Fruit fly (Drosophila melanogaster) whole organism, embryonic: ENCODE results near the gene CG17107.
A peak's percentile ranks its signal among the peaks of the same experiment; 100 is the strongest.

Experiments
- ATbp ChIP-seq: fragments of 200-800 bp; sonication (Bioruptor generic); optimal IDR thresholded peaks from 2 replicates; lab custom pipeline; 2017; ENCODE audit warnings: missing biosample characterization, mild to moderate bottlenecking, missing genetic modification characterization, missing genetic modification reagents
- Ada2b ChIP-seq: fragments of 200-800 bp; sonication (Bioruptor generic); IDR thresholded peaks from 2 replicates; pipeline ENCODE4 v1.3.6; 2022; ENCODE audit warnings: missing biosample characterization, missing genetic modification characterization
- Aef1 ChIP-seq: fragments of 200-800 bp; sonication (Bioruptor generic); IDR thresholded peaks from 3 replicates; pipeline ENCODE4 v1.3.6; 2022; ENCODE audit warnings: missing biosample characterization, missing genetic modification characterization
- Atf-2 ChIP-seq: fragments of 200-800 bp; sonication (Bioruptor generic); optimal IDR thresholded peaks from 2 replicates; lab custom pipeline; 2016; ENCODE audit warnings: missing biosample characterization, missing genetic modification characterization
- Atf6 ChIP-seq: fragments of 200-800 bp; sonication (Bioruptor generic); IDR thresholded peaks from 2 replicates; pipeline ENCODE4 v1.3.6; 2022; ENCODE audit warnings: missing biosample characterization, missing genetic modification characterization
- BtbVII ChIP-seq: fragments of 200-800 bp; sonication (Bioruptor generic); optimal IDR thresholded peaks from 3 replicates; lab custom pipeline; 2017; ENCODE audit warnings: missing biosample characterization, mild to moderate bottlenecking, missing genetic modification characterization
- CG10654 ChIP-seq: fragments of 200-800 bp; sonication (Bioruptor generic); optimal IDR thresholded peaks from 2 replicates; lab custom pipeline; 2016; ENCODE audit warnings: missing biosample characterization, missing genetic modification characterization
- CG11247 ChIP-seq: fragments of 200-800 bp; sonication (Bioruptor generic); IDR thresholded peaks from 2 replicates; pipeline ENCODE4 v1.3.6; 2022; ENCODE audit warnings: missing biosample characterization, missing genetic modification characterization
- CG11398 ChIP-seq: fragments of 200-800 bp; sonication (Bioruptor generic); optimal IDR thresholded peaks from 2 replicates; lab custom pipeline; 2016; ENCODE audit warnings: missing biosample characterization, missing genetic modification characterization
- CG11456 ChIP-seq: fragments of 200-800 bp; sonication (Bioruptor generic); IDR thresholded peaks from 3 replicates; pipeline ENCODE4 v1.3.6; 2022; ENCODE audit warnings: missing biosample characterization, missing genetic modification characterization
- CG12659 ChIP-seq: fragments of 200-800 bp; sonication (Bioruptor generic); optimal IDR thresholded peaks from 3 replicates; lab custom pipeline; 2017; ENCODE audit warnings: mild to moderate bottlenecking, missing biosample characterization, missing genetic modification reagents, missing genetic modification characterization
- CG12769 ChIP-seq: fragments of 200-800 bp; sonication (Bioruptor generic); optimal IDR thresholded peaks from 2 replicates; lab custom pipeline; 2019; ENCODE audit warnings: missing biosample characterization, mild to moderate bottlenecking, missing genetic modification characterization, moderate library complexity
- CG13296 ChIP-seq: fragments of 200-800 bp; sonication (Bioruptor generic); optimal IDR thresholded peaks from 3 replicates; lab custom pipeline; 2018; ENCODE audit warnings: missing biosample characterization, mild to moderate bottlenecking, missing genetic modification characterization
- CG15269 ChIP-seq: fragments of 200-800 bp; sonication (Bioruptor generic); optimal IDR thresholded peaks from 2 replicates; lab custom pipeline; 2018; ENCODE audit warnings: missing biosample characterization, mild to moderate bottlenecking, missing genetic modification characterization, moderate library complexity
- CG1832 ChIP-seq: fragments of 200-800 bp; sonication (Bioruptor generic); optimal IDR thresholded peaks from 2 replicates; lab custom pipeline; 2017; ENCODE audit warnings: missing biosample characterization, mild to moderate bottlenecking, missing genetic modification characterization, inconsistent platforms
- CG2116 ChIP-seq: fragments of 200-800 bp; sonication (Bioruptor generic); optimal IDR thresholded peaks from 3 replicates; lab custom pipeline; 2018; ENCODE audit warnings: missing biosample characterization, mild to moderate bottlenecking, missing genetic modification characterization
- CG30403 ChIP-seq: fragments of 200-800 bp; sonication (Bioruptor generic); optimal IDR thresholded peaks from 3 replicates; lab custom pipeline; 2016; ENCODE audit warnings: missing biosample characterization, missing genetic modification characterization
- CG32772 ChIP-seq: fragments of 200-800 bp; sonication (Bioruptor generic); IDR thresholded peaks from 2 replicates; pipeline ENCODE4 v1.3.6; 2022; ENCODE audit warnings: missing biosample characterization, missing genetic modification characterization
- CG42726 ChIP-seq: fragments of 200-800 bp; sonication (Bioruptor generic); IDR thresholded peaks from 2 replicates; pipeline ENCODE4 v1.3.6; 2022; ENCODE audit warnings: missing biosample characterization, missing genetic modification characterization; ENCODE audit not compliant: partially characterized antibody
- CG4820 ChIP-seq: fragments of 200-800 bp; sonication (Bioruptor generic); optimal IDR thresholded peaks from 3 replicates; lab custom pipeline; 2016; ENCODE audit warnings: missing biosample characterization, missing genetic modification characterization
- CG6272 ChIP-seq: fragments of 200-800 bp; sonication (Bioruptor generic); IDR thresholded peaks from 2 replicates; pipeline ENCODE4 v1.3.6; 2022; ENCODE audit warnings: missing biosample characterization, missing genetic modification characterization
- CG7839 ChIP-seq: fragments of 200-800 bp; sonication (Bioruptor generic); optimal IDR thresholded peaks from 3 replicates; lab custom pipeline; 2018; ENCODE audit warnings: missing biosample characterization, mild to moderate bottlenecking, missing genetic modification characterization, moderate library complexity
- CG8924 ChIP-seq: fragments of 200-800 bp; optimal IDR thresholded peaks from 3 replicates; lab custom pipeline; 2019; ENCODE audit warnings: missing biosample characterization, mild to moderate bottlenecking, missing genetic modification characterization, moderate library complexity
- CG8944 ChIP-seq: fragments of 200-800 bp; sonication (Bioruptor generic); optimal IDR thresholded peaks from 3 replicates; lab custom pipeline; 2016; ENCODE audit warnings: missing biosample characterization, missing genetic modification characterization
- CG9437 ChIP-seq: fragments of 200-800 bp; sonication (Bioruptor generic); optimal IDR thresholded peaks from 2 replicates; lab custom pipeline; 2018; ENCODE audit warnings: missing biosample characterization, mild to moderate bottlenecking, missing genetic modification characterization
- Dad ChIP-seq: fragments of 200-800 bp; sonication (Bioruptor generic); optimal IDR thresholded peaks from 3 replicates; lab custom pipeline; 2016; ENCODE audit warnings: missing biosample characterization, missing genetic modification characterization
- Hmr ChIP-seq: fragments of 200-800 bp; sonication (Bioruptor generic); optimal IDR thresholded peaks from 3 replicates; lab custom pipeline; 2017; ENCODE audit warnings: mild to moderate bottlenecking, missing biosample characterization, missing genetic modification reagents, missing genetic modification characterization
- Jarid2 ChIP-seq: fragments of 200-800 bp; sonication (Bioruptor generic); optimal IDR thresholded peaks from 3 replicates; lab custom pipeline; 2017; ENCODE audit warnings: mild to moderate bottlenecking, missing biosample characterization, missing genetic modification reagents, missing genetic modification characterization
- Lim3 ChIP-seq: fragments of 200-800 bp; sonication (Bioruptor generic); IDR thresholded peaks from 2 replicates; pipeline ENCODE4 v1.3.6; 2022; ENCODE audit warnings: missing biosample characterization, missing genetic modification characterization
- Oaz ChIP-seq: fragments of 200-800 bp; sonication (Bioruptor generic); IDR thresholded peaks from 2 replicates; pipeline ENCODE4 v1.3.6; 2022; ENCODE audit warnings: missing biosample characterization, missing genetic modification characterization
- Sox102F ChIP-seq: fragments of 200-800 bp; sonication (Bioruptor generic); optimal IDR thresholded peaks from 2 replicates; lab custom pipeline; 2018; ENCODE audit warnings: missing biosample characterization, mild to moderate bottlenecking, missing genetic modification characterization, moderate library complexity
- TFAM ChIP-seq: fragments of 200-800 bp; sonication (Bioruptor generic); optimal IDR thresholded peaks from 2 replicates; lab custom pipeline; 2017; ENCODE audit warnings: missing biosample characterization, missing genetic modification characterization, inconsistent platforms
- ase ChIP-seq: fragments of 200-800 bp; sonication (Bioruptor generic); IDR thresholded peaks from 3 replicates; pipeline ENCODE4 v1.3.6; 2022; ENCODE audit warnings: missing biosample characterization, missing genetic modification characterization
- bigmax ChIP-seq: fragments of 200-800 bp; sonication (Bioruptor generic); optimal IDR thresholded peaks from 2 replicates; lab custom pipeline; 2018; ENCODE audit warnings: missing biosample characterization, mild to moderate bottlenecking, missing genetic modification characterization
- bsh ChIP-seq, 2 experiments: fragments of 200-800 bp; sonication (Bioruptor generic); optimal IDR thresholded peaks; 2 replicates each; lab custom pipeline; 2017 to 2018; ENCODE audit warnings: mild to moderate bottlenecking in 2 of 2, missing biosample characterization in 2 of 2, missing genetic modification characterization in 2 of 2, moderate library complexity in 1 of 2
- cad ChIP-seq: fragments of >200 bp; optimal IDR thresholded peaks from 2 replicates; lab custom pipeline; 2017; ENCODE audit warnings: missing biosample characterization, missing genetic modification characterization
- dmrt99B ChIP-seq: fragments of 200-800 bp; sonication (Bioruptor generic); optimal IDR thresholded peaks from 2 replicates; lab custom pipeline; 2018; ENCODE audit warnings: missing biosample characterization, mild to moderate bottlenecking, missing genetic modification characterization, moderate library complexity
- gem ChIP-seq: fragments of 200-800 bp; sonication (Bioruptor generic); optimal IDR thresholded peaks from 2 replicates; lab custom pipeline; 2019; ENCODE audit warnings: missing biosample characterization, mild to moderate bottlenecking, missing genetic modification characterization, moderate library complexity
- h ChIP-seq: fragments of >200 bp; optimal IDR thresholded peaks from 2 replicates; lab custom pipeline; 2017
- hkb ChIP-seq, 2 experiments: fragments of 200-800 bp in 1 of 2; fragments of >200 bp in 1 of 2; sonication (Bioruptor generic) in 1 of 2; IDR thresholded peaks in 1 of 2; optimal IDR thresholded peaks in 1 of 2; 2 replicates each; pipeline versions ENCODE4 v1.3.6 to Lab custom; 2017 to 2022; ENCODE audit warnings: missing biosample characterization in 1 of 2, missing genetic modification characterization in 1 of 2
- klu ChIP-seq: fragments of 200-800 bp; sonication (Bioruptor generic); IDR thresholded peaks from 2 replicates; pipeline ENCODE4 v1.3.6; 2022; ENCODE audit warnings: missing biosample characterization, missing genetic modification characterization
- lab ChIP-seq: fragments of 200-800 bp; sonication (Bioruptor generic); optimal IDR thresholded peaks from 3 replicates; lab custom pipeline; 2017; ENCODE audit warnings: missing biosample characterization, missing genetic modification characterization, mild to moderate bottlenecking, moderate library complexity, missing genetic modification reagents
- odd ChIP-seq: fragments of 200-800 bp; sonication (Bioruptor generic); optimal IDR thresholded peaks from 2 replicates; lab custom pipeline; 2017; ENCODE audit warnings: missing biosample characterization, mild to moderate bottlenecking, missing genetic modification characterization
- pan ChIP-seq, 4 experiments: fragments of >200 bp in 3 of 4; fragments of 200-800 bp in 1 of 4; sonication (Bioruptor generic) in 1 of 4; optimal IDR thresholded peaks in 3 of 4; IDR thresholded peaks in 1 of 4; 2 replicates each; pipeline versions ENCODE4 v1.3.6 to Lab custom; 2017 to 2022; ENCODE audit warnings: missing biosample characterization in 2 of 4, missing genetic modification characterization in 2 of 4, mixed read lengths in 1 of 4
- peb ChIP-seq: fragments of 200-800 bp; sonication (Bioruptor generic); IDR thresholded peaks from 2 replicates; pipeline ENCODE4 v1.3.6; 2022; ENCODE audit warnings: missing biosample characterization, missing genetic modification characterization
- sd ChIP-seq: fragments of 200-800 bp; sonication (Bioruptor generic); optimal IDR thresholded peaks from 3 replicates; lab custom pipeline; 2018; ENCODE audit warnings: missing biosample characterization, mild to moderate bottlenecking, missing genetic modification characterization, moderate library complexity
- sens ChIP-seq: fragments of 200-800 bp; sonication (Bioruptor generic); peaks from one replicate; lab custom pipeline; 2016; ENCODE audit warnings: missing biosample characterization, missing genetic modification characterization
- sob ChIP-seq: fragments of 200-800 bp; sonication (Bioruptor generic); IDR thresholded peaks from 2 replicates; pipeline ENCODE4 v1.3.6; 2022; ENCODE audit warnings: missing biosample characterization, missing genetic modification characterization
- unpg ChIP-seq: fragments of 200-800 bp; sonication (Bioruptor generic); optimal IDR thresholded peaks from 3 replicates; lab custom pipeline; 2018; ENCODE audit warnings: missing biosample characterization, mild to moderate bottlenecking, missing genetic modification characterization, moderate library complexity

The CG17107 gene

dm6 chr2L:10676933-10677714 lies 4.6 kb upstream of the CG17107 start, which contains the start of gene CG17104 (continued):
- TF ChIP-seq CG9437 (GFP tag; lab: Kevin White, UChicago) (no peak), Ada2b (GFP tag; lab: Robert Waterston, UW) (no peak), gem (tag; lab: Kevin White, UChicago) (peak; percentile 66), CG8944 (no peak), TFAM (GFP tag; lab: Kevin White, UChicago) (no peak), klu (no peak), CG15269 (tag; lab: Kevin White, UChicago) (peak; percentile 65), CG4820 (GFP tag; lab: Kevin White, UChicago) (no peak), sd (peak; percentile 35), peb (GFP tag; lab: Robert Waterston, UW) (no peak), CG1832 (GFP tag; lab: Kevin White, UChicago) (no peak), BtbVII (GFP tag; lab: Kevin White, UChicago) (no peak), ATbp (GFP tag; lab: Kevin White, UChicago) (peak; percentile 26), CG2116 (GFP tag; lab: Kevin White, UChicago) (no peak), Atf6 (no peak), CG11456 (GFP tag; lab: Robert Waterston, UW) (no peak), CG11247 (GFP tag; lab: Robert Waterston, UW) (no peak), hkb (optimal IDR thresholded peaks at IDR 0.05; lab: Kevin White, UChicago) (no peak), hkb (GFP tag; IDR thresholded peaks at IDR 0.05; lab: Robert Waterston, UW) (peak; percentile 49; the same call in 1 of the 2 replicates), CG7839 (peak; percentile 42), unpg (GFP tag; lab: Kevin White, UChicago) (peak; percentile 48), CG8924 (peak; percentile 25), CG32772 (GFP tag; lab: Robert Waterston, UW) (no peak), dmrt99B (tag; lab: Kevin White, UChicago) (peak; percentile 61), CG42726 (GFP tag; lab: Robert Waterston, UW) (no peak), Sox102F (GFP tag; lab: Kevin White, UChicago) (peak; percentile 55), odd (GFP tag; lab: Kevin White, UChicago) (peak; percentile 7), Dad (GFP tag; lab: Kevin White, UChicago) (no peak), CG30403 (GFP tag; lab: Kevin White, UChicago) (peak; percentile 51), Oaz (GFP tag; lab: Robert Waterston, UW) (no peak), Hmr (peak; percentile 31), CG13296 (GFP tag; lab: Kevin White, UChicago) (peak; percentile 14), h (no peak), Jarid2 (GFP tag; lab: Kevin White, UChicago) (peak; percentile 7), CG12769 (tag; lab: Kevin White, UChicago) (no peak), lab (peak; percentile 32), pan (optimal IDR thresholded peaks at IDR 0.05; lab: Kevin White, UChicago) (no peak), pan (GFP tag; optimal IDR thresholded peaks at IDR 0.05 in 1 of 2, IDR thresholded peaks at IDR 0.05 in 1 of 2) (peak in 1 of 2 experiments; percentile 32), ase (no peak), cad (no peak), CG12659 (GFP tag; lab: Kevin White, UChicago) (peak; percentile 33), sens (GFP tag; lab: Kevin White, UChicago) (peak; percentile 69), bigmax (GFP tag; lab: Kevin White, UChicago) (no peak), Atf-2 (no peak), Aef1 (GFP tag; lab: Robert Waterston, UW) (peak; percentile 35; the same call in 1 of the 3 replicates), CG10654 (no peak), bsh (GFP tag; optimal IDR thresholded peaks at IDR 0.05; lab: Kevin White, UChicago) (no peak), sob (GFP tag; lab: Robert Waterston, UW) (no peak), Lim3 (GFP tag; lab: Robert Waterston, UW) (no peak), CG11398 (GFP tag; lab: Kevin White, UChicago) (no peak), CG6272 (GFP tag; lab: Robert Waterston, UW) (no peak)
